Worm (Caenorhabditis elegans): ENCODE data around the gene C01G12.16.

Gene C01G12.16

ce11 chrIII:4189602-4190001, 28.6 kb downstream of the C01G12.16 start:
- TF ChIP-seq ceh-45 (GFP tag; IDR thresholded peaks at IDR 0.05) = no peak
- TF ChIP-seq hlh-15 (tag; optimal IDR thresholded peaks at IDR 0.05) = no peak
- TF ChIP-seq unc-3 (GFP tag; conservative IDR thresholded peaks at IDR 0.05) = no peak
- TF ChIP-seq unc-3 (tag; optimal IDR thresholded peaks at IDR 0.05) = no peak
- no peak for TF ChIP-seq ttx-3 (tag; optimal IDR thresholded peaks at IDR 0.05)
- no peak for TF ChIP-seq ceh-48 (tag; optimal IDR thresholded peaks at IDR 0.05)
- TF ChIP-seq elt-2 (tag; optimal IDR thresholded peaks at IDR 0.05) = no peak
- TF ChIP-seq T23F11.4 (GFP tag; optimal IDR thresholded peaks at IDR 0.05) = no peak
- TF ChIP-seq unc-42 (tag; optimal IDR thresholded peaks at IDR 0.05) = no peak
- no peak for TF ChIP-seq sox-4 (tag; optimal IDR thresholded peaks at IDR 0.05)
- TF ChIP-seq odd-2 (tag; optimal IDR thresholded peaks at IDR 0.05) = no peak
- TF ChIP-seq K09A11.1 (tag; optimal IDR thresholded peaks at IDR 0.05; ENCODE audit: insufficient read depth) = no peak
- TF ChIP-seq rnt-1 (tag; optimal IDR thresholded peaks at IDR 0.05) = no peak
- no peak for TF ChIP-seq syd-9 (tag; optimal IDR thresholded peaks at IDR 0.05)
- no peak for TF ChIP-seq eyg-1 (tag; optimal IDR thresholded peaks at IDR 0.05)

DNA sequence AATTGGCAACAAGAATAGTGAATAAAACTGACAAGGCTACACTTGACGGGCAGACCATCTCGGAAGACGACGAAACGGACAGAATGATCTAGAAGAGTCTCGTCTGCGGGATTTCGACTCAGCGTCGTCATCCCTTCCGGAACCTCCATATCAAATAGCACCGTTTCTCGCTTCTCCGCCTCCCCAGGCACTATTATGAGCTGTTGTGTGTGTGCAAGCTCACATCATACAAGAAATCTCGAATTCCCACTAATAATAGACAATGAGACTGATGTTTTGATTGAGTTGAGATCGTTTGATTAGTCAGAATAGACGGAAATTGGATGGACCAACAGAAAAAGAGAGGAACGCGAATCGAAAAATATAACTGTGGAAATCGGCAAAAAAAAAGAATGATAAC, 29.2 kb downstream of the C01G12.16 start, which contains the start of gene spp-28:
TSS of gene spp-28 (minus strand) at position 101 of the 400 bp plus-strand sequence.
- TF ChIP-seq C08G9.2 (tag; optimal IDR thresholded peaks at IDR 0.05) (no peak), ceh-45 (GFP tag; IDR thresholded peaks at IDR 0.05) (no peak), hlh-6 (tag; optimal IDR thresholded peaks at IDR 0.05) (no peak), pat-9 (tag; optimal IDR thresholded peaks at IDR 0.05) (no peak)

DNA sequence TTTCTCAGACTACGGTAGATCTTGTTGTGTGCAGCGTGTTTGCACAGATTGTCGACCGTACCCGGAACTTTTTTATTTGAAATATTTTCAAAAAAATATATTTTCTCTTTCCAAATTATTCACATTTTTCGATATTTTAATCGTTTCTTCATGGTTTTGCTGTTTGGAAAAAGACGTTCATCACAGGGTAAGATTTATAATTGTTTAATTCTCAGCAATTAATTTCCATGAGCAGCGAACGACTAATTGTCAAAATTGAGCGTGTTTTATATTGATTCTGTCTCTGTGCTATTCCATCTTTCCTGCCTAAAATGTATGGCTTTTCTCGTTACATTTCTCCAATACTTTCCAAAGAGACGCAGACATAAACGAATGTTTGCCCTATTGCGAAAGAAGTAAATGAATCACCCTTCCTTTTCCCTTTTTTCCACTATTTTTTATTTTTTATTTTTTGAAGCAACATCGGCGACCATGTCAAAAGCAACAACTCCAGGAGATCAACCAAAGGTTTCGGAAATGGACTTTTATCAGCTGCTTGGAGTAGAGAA, 30.1 kb downstream of the C01G12.16 start, which contains the start of gene dnj-16:
TSS of gene dnj-16 (plus strand) at position 51 of the 548 bp plus-strand sequence.
- TF ChIP-seq nfya-1 (tag; optimal IDR thresholded peaks at IDR 0.05) = peak; percentile 4
- TF ChIP-seq unc-42 (tag; optimal IDR thresholded peaks at IDR 0.05) = peak; percentile 58
- TF ChIP-seq dmd-4 (tag; optimal IDR thresholded peaks at IDR 0.05; ENCODE audit: borderline replicate concordance) = no peak
- TF ChIP-seq unc-55 (GFP tag; optimal IDR thresholded peaks at IDR 0.05) = peak; percentile 26
- no peak for TF ChIP-seq eyg-1 (tag; optimal IDR thresholded peaks at IDR 0.05)
- no peak for TF ChIP-seq ceh-14 (tag; optimal IDR thresholded peaks at IDR 0.05)
- TF ChIP-seq mec-3 (tag; optimal IDR thresholded peaks at IDR 0.05; ENCODE audit: borderline replicate concordance) = no peak
- no peak for TF ChIP-seq hlh-15 (tag; optimal IDR thresholded peaks at IDR 0.05)
- peak; percentile 61 for TF ChIP-seq ceh-48 (tag; optimal IDR thresholded peaks at IDR 0.05)
- no peak for TF ChIP-seq tbx-7 (tag; optimal IDR thresholded peaks at IDR 0.05)
- TF ChIP-seq ceh-31 (tag; optimal IDR thresholded peaks at IDR 0.05) = peak; percentile 52

ce11 chrIII:4193659-4194103, 32.6 kb downstream of the C01G12.16 start, which contains the start of gene xbp-1:
xbp-1 (plus strand) TSS chrIII:4193809.
- TF ChIP-seq hlh-6 (tag; optimal IDR thresholded peaks at IDR 0.05) (no peak), pqm-1 (tag; optimal IDR thresholded peaks at IDR 0.05) (peak; percentile 59), C08G9.2 (tag; optimal IDR thresholded peaks at IDR 0.05) (peak; percentile 11), npax-4 (tag; optimal IDR thresholded peaks at IDR 0.05) (no peak), ceh-14 (tag; optimal IDR thresholded peaks at IDR 0.05) (peak; percentile 38), ceh-31 (tag; optimal IDR thresholded peaks at IDR 0.05) (peak; percentile 71), lim-6 (tag; optimal IDR thresholded peaks at IDR 0.05) (no peak), unc-42 (tag; optimal IDR thresholded peaks at IDR 0.05) (peak; percentile 51), ttx-3 (tag; optimal IDR thresholded peaks at IDR 0.05) (no peak), hlh-15 (tag; optimal IDR thresholded peaks at IDR 0.05) (no peak), pax-1 (tag; optimal IDR thresholded peaks at IDR 0.05) (peak; percentile 77), elt-2 (tag; optimal IDR thresholded peaks at IDR 0.05) (peak; percentile 76), tbx-2 (tag; optimal IDR thresholded peaks at IDR 0.05) (peak; percentile 69), rnt-1 (tag; optimal IDR thresholded peaks at IDR 0.05) (peak; percentile 76), pha-4 (tag; optimal IDR thresholded peaks at IDR 0.05) (no peak), gmeb-2 (tag; optimal IDR thresholded peaks at IDR 0.05) (no peak), unc-55 (GFP tag; optimal IDR thresholded peaks at IDR 0.05) (peak; percentile 90), pros-1 (tag; optimal IDR thresholded peaks at IDR 0.05) (no peak), hlh-30 (tag; optimal IDR thresholded peaks at IDR 0.05; ENCODE audit: insufficient read depth) (peak; percentile 62), ceh-18 (tag; optimal IDR thresholded peaks at IDR 0.05) (peak; percentile 71), ref-2 (tag; optimal IDR thresholded peaks at IDR 0.05) (peak; percentile 68), pha-2 (tag; optimal IDR thresholded peaks at IDR 0.05) (no peak), tbx-7 (tag; optimal IDR thresholded peaks at IDR 0.05) (no peak), madf-2 (tag; optimal IDR thresholded peaks at IDR 0.05) (peak; percentile 22), hlh-8 (tag; optimal IDR thresholded peaks at IDR 0.05) (no peak), dmd-4 (tag; optimal IDR thresholded peaks at IDR 0.05; ENCODE audit: borderline replicate concordance) (peak; percentile 41), ets-4 (tag; optimal IDR thresholded peaks at IDR 0.05) (peak; percentile 38), fkh-10 (GFP tag; optimal IDR thresholded peaks at IDR 0.05) (peak; percentile 20), sox-4 (tag; optimal IDR thresholded peaks at IDR 0.05) (no peak), K02D7.2 (tag; optimal IDR thresholded peaks at IDR 0.05) (no peak), ceh-22 (tag; optimal IDR thresholded peaks at IDR 0.05) (no peak), sdc-2 (tag; optimal IDR thresholded peaks at IDR 0.05) (peak; percentile 2)
